Worm (Caenorhabditis elegans): ENCODE measurements around the gene Y57E12AL.1.
"Not testable (repeated sequence)": the region's sequence is repeated elsewhere in the genome, so short reads cannot be mapped to it uniquely, and the experiment has no call there.

The Y57E12AL.1 gene

DNA sequence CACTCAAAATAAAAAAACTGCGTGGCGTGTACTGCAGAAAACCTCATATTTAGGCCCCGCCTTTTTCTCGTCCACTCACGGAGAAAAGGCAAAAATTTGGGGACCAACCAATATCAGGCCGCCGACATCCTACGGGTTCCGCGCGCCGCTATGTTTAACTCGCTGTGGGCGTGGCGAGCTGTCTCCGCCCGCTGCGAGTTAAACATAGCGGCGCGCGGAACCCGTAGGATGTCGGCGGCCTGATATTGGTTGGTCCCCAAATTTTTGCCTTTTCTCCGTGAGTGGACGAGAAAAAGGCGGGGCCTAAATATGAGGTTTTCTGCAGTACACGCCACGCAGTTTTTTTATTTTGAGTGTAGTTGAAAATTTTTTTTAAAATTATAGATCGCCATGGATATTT, 2.5 kb downstream of the Y57E12AL.1 start, which contains the start of gene tmem-258:
tmem-258 (plus strand) TSS at position 385 of the 400 bp plus-strand sequence.
- TF ChIP-seq B0310.2 (tag; optimal IDR thresholded peaks at IDR 0.05); tbx-11 (GFP tag; IDR thresholded peaks at IDR 0.05); hmbx-1 (tag; optimal IDR thresholded peaks at IDR 0.05): not testable (repeated sequence)

DNA sequence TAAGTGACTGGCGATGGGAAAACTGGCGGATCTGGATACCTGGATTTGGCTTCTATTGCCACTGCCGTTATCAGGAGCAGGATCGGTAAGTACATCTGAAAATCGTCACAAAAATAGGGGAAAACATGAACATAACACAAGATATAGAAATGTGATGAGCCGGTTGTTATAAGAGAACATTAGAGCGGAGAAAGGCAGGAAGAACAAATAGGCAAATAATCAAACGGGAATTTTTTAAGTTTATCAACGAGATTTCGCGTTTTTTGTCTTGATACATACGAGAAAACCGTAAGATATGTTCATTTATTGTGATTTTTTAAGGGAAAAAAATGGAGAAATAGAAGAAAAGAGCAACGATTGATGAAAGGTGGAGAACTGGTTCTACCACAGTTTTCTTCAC, 4.9 kb downstream of the Y57E12AL.1 start, which contains the start of gene Y57E12AR.1:
Y57E12AR.1 (minus strand) TSS at position 101 of the 400 bp plus-strand sequence.
- TF ChIP-seq hnd-1 (tag; optimal IDR thresholded peaks at IDR 0.05) (no peak), ceh-36 (tag; optimal IDR thresholded peaks at IDR 0.05) (no peak), ceh-13 (GFP tag; optimal IDR thresholded peaks at IDR 0.05) (no peak), flt-1 (GFP tag; IDR thresholded peaks at IDR 0.05) (no peak), hmg-4 (GFP tag; optimal IDR thresholded peaks at IDR 0.05) (no peak), scrt-1 (GFP tag; IDR thresholded peaks at IDR 0.05) (no peak)

DNA sequence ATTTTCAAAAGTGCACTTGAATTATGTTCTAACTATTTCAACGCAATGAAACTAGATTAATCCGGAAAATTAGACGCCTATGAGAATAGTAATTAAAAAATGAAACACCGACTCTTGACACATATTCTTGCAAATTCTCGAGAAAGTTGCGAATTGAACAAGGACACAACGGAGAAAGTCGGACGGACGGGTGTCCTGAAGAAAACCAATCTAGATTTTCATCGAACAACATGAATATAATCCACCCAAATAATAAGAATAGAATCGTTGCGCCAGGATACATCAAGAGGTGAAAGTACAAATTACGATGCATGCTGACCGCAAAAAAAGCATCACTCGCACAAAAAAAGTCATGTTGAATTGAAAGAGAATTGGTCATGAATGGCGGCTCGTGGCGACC, 8.5 kb downstream of the Y57E12AL.1 start:
- TF ChIP-seq pes-1 (GFP tag; IDR thresholded peaks at IDR 0.05) (no peak), hmg-4 (GFP tag; optimal IDR thresholded peaks at IDR 0.05) (no peak), ceh-36 (tag; optimal IDR thresholded peaks at IDR 0.05) (no peak), hmbx-1 (tag; optimal IDR thresholded peaks at IDR 0.05) (no peak)

DNA sequence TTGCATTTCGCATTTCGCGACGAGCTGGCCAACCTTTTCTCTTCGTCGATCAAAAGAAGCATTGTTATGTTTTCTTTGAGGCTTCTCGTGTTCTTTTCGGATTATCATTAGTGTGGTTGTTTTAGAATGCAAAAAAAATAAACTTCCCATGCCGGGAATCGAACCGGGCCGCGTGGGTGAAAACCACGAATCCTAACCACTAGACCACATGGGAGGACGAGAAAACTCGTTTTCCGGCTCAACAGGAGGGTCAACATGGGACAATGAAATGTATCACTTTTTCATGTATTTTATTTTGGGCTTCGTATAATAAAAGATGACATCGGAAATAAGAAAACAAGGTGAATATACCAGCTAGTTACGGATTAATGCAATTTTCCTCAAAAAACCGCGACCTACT, 9.3 kb downstream of the Y57E12AL.1 start:
- TF ChIP-seq scrt-1 (GFP tag; IDR thresholded peaks at IDR 0.05): no peak
- no peak for TF ChIP-seq ets-7 (tag; optimal IDR thresholded peaks at IDR 0.05)
- TF ChIP-seq tra-4 (tag; optimal IDR thresholded peaks at IDR 0.05): no peak
- TF ChIP-seq pes-1 (GFP tag; IDR thresholded peaks at IDR 0.05): no peak
- no peak for TF ChIP-seq hmg-4 (GFP tag; optimal IDR thresholded peaks at IDR 0.05)
- no peak for TF ChIP-seq ceh-36 (tag; optimal IDR thresholded peaks at IDR 0.05)
- TF ChIP-seq aly-1 (tag; optimal IDR thresholded peaks at IDR 0.05): no peak
- TF ChIP-seq B0310.2 (tag; optimal IDR thresholded peaks at IDR 0.05): no peak
- TF ChIP-seq hnd-1 (tag; optimal IDR thresholded peaks at IDR 0.05): no peak

DNA sequence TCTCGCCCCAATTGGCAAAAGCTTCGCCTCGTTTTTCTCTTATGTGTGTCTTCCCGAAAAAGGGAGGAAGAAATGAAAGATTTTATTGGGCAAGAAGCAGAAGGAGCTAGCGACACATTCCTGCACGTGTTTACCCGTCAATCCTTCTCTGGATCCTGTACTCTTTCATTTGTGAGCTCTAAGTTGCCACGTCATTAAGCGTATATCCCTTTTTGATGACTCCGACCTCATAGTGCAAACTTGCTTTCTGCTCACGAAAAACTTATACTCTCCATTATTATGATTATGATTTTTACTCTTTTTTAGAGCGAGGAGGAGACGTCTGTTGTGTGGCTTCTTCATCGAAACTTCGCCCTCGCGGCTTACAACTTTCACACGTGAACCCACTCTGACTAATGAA, 12.0 kb downstream of the Y57E12AL.1 start, which contains the start of gene F27B10.1:
F27B10.1 (plus strand) TSS at position 301 of the 400 bp plus-strand sequence.
- TF ChIP-seq tbx-11 (GFP tag; IDR thresholded peaks at IDR 0.05) (no peak), ceh-13 (GFP tag; optimal IDR thresholded peaks at IDR 0.05) (no peak), tbx-37 (GFP tag; conservative IDR thresholded peaks at IDR 0.05) (no peak), ceh-36 (tag; optimal IDR thresholded peaks at IDR 0.05) (no peak), ets-7 (tag; optimal IDR thresholded peaks at IDR 0.05) (no peak), scrt-1 (GFP tag; IDR thresholded peaks at IDR 0.05) (no peak), hmg-4 (GFP tag; optimal IDR thresholded peaks at IDR 0.05) (no peak), ama-1 (optimal IDR thresholded peaks at IDR 0.05) (no peak), pes-1 (GFP tag; IDR thresholded peaks at IDR 0.05) (no peak), hnd-1 (tag; optimal IDR thresholded peaks at IDR 0.05) (no peak), aly-1 (tag; optimal IDR thresholded peaks at IDR 0.05) (no peak), flt-1 (GFP tag; IDR thresholded peaks at IDR 0.05) (no peak), hmbx-1 (tag; optimal IDR thresholded peaks at IDR 0.05) (no peak), tra-4 (tag; optimal IDR thresholded peaks at IDR 0.05) (no peak)

DNA sequence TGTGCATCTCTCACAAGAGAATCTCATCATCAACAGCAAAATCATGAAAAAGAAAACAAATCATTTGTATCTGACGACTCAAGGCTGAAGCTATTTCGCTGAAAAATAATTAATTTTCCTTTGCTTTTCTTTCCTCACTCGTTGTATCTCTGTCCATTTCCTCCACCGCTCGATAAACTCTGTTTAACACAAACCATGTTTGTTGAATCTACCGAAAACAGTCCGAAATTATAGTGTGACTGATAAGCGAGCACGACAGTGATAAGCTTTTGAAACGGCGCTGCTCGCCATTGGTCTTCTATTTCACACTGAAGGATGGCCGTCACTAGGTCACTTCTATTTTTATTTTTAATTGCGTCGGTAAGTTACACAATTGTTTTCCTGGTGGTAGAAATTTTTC, 15.3 kb downstream of the Y57E12AL.1 start, which contains the start of gene npa-1:
npa-1 (plus strand) TSS at position 142 of the 400 bp plus-strand sequence.
- no peak for TF ChIP-seq sea-1 (GFP tag; conservative IDR thresholded peaks at IDR 0.05)
- no peak for TF ChIP-seq B0310.2 (tag; optimal IDR thresholded peaks at IDR 0.05)
- no peak for TF ChIP-seq scrt-1 (GFP tag; IDR thresholded peaks at IDR 0.05)
- no peak for TF ChIP-seq F13C5.2 (tag; optimal IDR thresholded peaks at IDR 0.05)
- no peak for TF ChIP-seq tbx-37 (GFP tag; conservative IDR thresholded peaks at IDR 0.05)
- no peak for TF ChIP-seq hmg-4 (GFP tag; optimal IDR thresholded peaks at IDR 0.05)
- no peak for TF ChIP-seq aly-1 (tag; optimal IDR thresholded peaks at IDR 0.05)
- TF ChIP-seq hnd-1 (tag; optimal IDR thresholded peaks at IDR 0.05): no peak
- no peak for TF ChIP-seq ets-7 (tag; optimal IDR thresholded peaks at IDR 0.05)
- TF ChIP-seq ceh-36 (tag; optimal IDR thresholded peaks at IDR 0.05): no peak
- no peak for TF ChIP-seq tra-4 (tag; optimal IDR thresholded peaks at IDR 0.05)
- TF ChIP-seq hmbx-1 (tag; optimal IDR thresholded peaks at IDR 0.05): no peak
- TF ChIP-seq flt-1 (GFP tag; IDR thresholded peaks at IDR 0.05): no peak
- TF ChIP-seq tbx-11 (GFP tag; IDR thresholded peaks at IDR 0.05): no peak

DNA sequence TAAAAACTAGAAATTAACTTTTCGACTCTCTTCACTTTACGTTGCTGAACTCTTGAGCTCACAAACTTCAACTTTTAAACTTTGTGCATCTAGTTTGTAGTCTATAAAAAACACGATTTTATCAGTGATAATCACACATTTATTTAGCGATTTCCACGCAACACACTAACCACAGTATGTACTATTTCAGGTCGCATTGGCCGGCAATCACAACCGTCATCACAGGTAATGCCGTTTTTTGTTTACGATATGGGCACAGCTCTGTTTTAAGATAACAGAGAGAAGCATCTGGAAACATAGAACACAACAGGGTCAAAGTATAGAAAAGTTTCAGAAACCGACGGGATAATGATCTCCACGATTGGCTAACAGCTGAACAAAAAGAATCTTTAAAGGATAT, 15.8 kb downstream of the Y57E12AL.1 start:
- TF ChIP-seq tbx-11 (GFP tag; IDR thresholded peaks at IDR 0.05) (no peak), hmbx-1 (tag; optimal IDR thresholded peaks at IDR 0.05) (no peak), B0310.2 (tag; optimal IDR thresholded peaks at IDR 0.05) (no peak), F13C5.2 (tag; optimal IDR thresholded peaks at IDR 0.05) (no peak), hmg-4 (GFP tag; optimal IDR thresholded peaks at IDR 0.05) (no peak)

DNA sequence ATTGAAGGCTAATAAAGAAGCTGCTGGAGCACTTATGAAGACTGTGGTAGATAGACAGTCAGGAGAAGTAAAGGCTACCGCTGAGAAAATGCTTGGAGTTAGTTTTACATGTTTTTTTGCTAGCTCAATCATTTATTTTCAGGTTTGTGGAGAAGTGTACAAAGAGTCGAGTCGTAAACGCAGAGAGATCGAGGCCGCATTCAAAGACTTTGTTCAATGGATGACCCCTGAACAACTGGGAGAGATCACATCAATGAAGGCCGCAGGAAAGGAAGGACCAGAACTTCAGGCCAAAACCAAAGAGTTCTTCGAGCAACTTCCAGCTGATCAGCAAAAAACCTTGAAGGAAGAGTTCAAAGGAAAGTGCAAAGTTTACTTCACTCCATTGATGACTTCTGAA, 18.4 kb downstream of the Y57E12AL.1 start:
- TF ChIP-seq tra-4 (tag; optimal IDR thresholded peaks at IDR 0.05) (no peak), ceh-36 (tag; optimal IDR thresholded peaks at IDR 0.05) (no peak), sea-1 (GFP tag; conservative IDR thresholded peaks at IDR 0.05) (no peak), aly-1 (tag; optimal IDR thresholded peaks at IDR 0.05) (no peak)

DNA sequence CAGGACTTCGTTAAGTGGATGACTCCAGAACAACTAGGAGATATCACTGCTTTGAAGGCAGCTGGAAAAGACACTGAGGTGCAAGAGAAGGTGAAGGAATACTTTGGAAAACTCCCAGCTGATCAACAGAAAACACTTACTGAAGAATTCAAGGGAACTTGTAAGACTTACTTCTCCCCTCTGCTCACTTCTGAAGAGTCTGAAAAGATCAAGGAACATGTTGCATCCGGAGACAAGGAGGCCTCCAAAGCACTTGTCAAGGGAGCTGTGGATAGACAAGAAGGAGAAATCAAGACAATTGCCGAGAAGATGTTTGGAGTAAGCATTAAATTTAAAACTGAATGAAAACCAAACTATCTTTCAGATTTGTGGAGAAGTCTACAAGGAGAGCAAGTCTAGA, 19.1 kb downstream of the Y57E12AL.1 start:
- TF ChIP-seq hmbx-1 (tag; optimal IDR thresholded peaks at IDR 0.05): no peak
- TF ChIP-seq flt-1 (GFP tag; IDR thresholded peaks at IDR 0.05): no peak
- TF ChIP-seq ceh-13 (GFP tag; optimal IDR thresholded peaks at IDR 0.05): no peak
- TF ChIP-seq F13C5.2 (tag; optimal IDR thresholded peaks at IDR 0.05): no peak

Data from whole organism, early embryonic.